Worm (Caenorhabditis elegans): ENCODE measurements around the gene C27A7.5.

DNA sequence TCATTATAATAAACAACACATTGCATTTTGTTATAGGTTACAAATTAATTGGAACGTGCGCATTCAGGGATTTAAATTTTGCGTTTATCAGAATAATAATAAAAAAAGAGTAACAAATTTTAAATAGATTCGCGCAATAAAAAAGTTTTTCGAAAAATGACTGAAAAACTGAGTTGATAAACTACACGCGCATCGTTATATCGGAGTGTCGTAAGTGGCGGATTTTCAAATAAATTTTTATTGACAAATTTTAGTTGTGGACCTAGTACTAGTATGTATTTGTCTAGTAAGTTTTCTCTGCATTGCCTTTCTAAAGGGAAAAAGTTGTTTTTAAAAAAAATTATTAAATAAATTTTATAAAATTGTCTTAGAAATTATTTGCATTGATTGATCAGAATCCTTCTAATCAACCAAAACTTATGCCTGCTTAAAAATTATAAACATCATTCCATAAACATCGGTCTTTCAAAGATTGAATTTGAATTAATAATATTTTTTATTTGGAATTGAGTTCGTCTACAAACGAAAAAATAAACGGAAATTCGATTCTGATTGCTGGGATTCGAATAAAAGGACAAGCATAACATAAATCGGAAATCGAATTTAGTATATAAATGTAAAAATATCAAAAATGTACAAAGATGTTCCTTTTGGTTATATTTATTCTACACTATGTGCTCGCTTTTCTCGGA, 22.3 kb upstream of the C27A7.5 start, which contains the start of gene srd-4:
- TF ChIP-seq snpc-4 (tag; optimal IDR thresholded peaks at IDR 0.05) = no peak
- no peak for TF ChIP-seq jun-1 (tag; optimal IDR thresholded peaks at IDR 0.05)
- no peak for TF ChIP-seq ztf-11 (tag; optimal IDR thresholded peaks at IDR 0.05)
- TF ChIP-seq sea-2 (GFP tag; optimal IDR thresholded peaks at IDR 0.05) = no peak
- no peak for TF ChIP-seq zag-1 (tag; optimal IDR thresholded peaks at IDR 0.05)
- no peak for TF ChIP-seq nhr-12 (tag; optimal IDR thresholded peaks at IDR 0.05)
- no peak for TF ChIP-seq mdl-1 (tag; optimal IDR thresholded peaks at IDR 0.05)
- no peak for TF ChIP-seq lin-39 (tag; optimal IDR thresholded peaks at IDR 0.05)
- TF ChIP-seq nhr-67 (tag; optimal IDR thresholded peaks at IDR 0.05) = no peak

All from whole organism, L3 larva.